Fruit fly (Drosophila melanogaster) whole organism, wandering third instar larva: ENCODE results near the gene Cpr72Eb.
A peak's percentile ranks its signal among the peaks of the same experiment; 100 is the strongest.

ENCODE experiments used
- Dfd ChIP-seq: fragments of >200 bp; optimal IDR thresholded peaks from 2 replicates; lab custom pipeline; 2017; ENCODE audit warnings: missing biosample characterization, missing genetic modification characterization
- Hr78 ChIP-seq: fragments of >200 bp; optimal IDR thresholded peaks from 2 replicates; lab custom pipeline; 2017; ENCODE audit warnings: missing biosample characterization, missing genetic modification characterization
- br ChIP-seq: fragments of 200-800 bp; sonication (Bioruptor generic); optimal IDR thresholded peaks from 2 replicates; lab custom pipeline; 2016; ENCODE audit warnings: missing biosample characterization, missing genetic modification characterization
- brk ChIP-seq: fragments of 200-800 bp; sonication (Bioruptor generic); optimal IDR thresholded peaks from 2 replicates; lab custom pipeline; 2016; ENCODE audit warnings: missing biosample characterization, mild to moderate bottlenecking, missing genetic modification characterization
- dl ChIP-seq, 2 experiments: fragments of 175-275, 200-275 bp in 1 of 2; fragments of 200-275 bp in 1 of 2; sonication (Bioruptor generic); optimal IDR thresholded peaks; lab custom pipeline; 2018; ENCODE audit warnings: mild to moderate bottlenecking in 2 of 2, missing biosample characterization in 2 of 2, missing genetic modification characterization in 2 of 2, moderate library complexity in 2 of 2; ENCODE audit not compliant: partially characterized antibody in 2 of 2, insufficient read depth in 1 of 2
- dmrt93B ChIP-seq: fragments of 200-800 bp; sonication (Bioruptor generic); optimal IDR thresholded peaks from 2 replicates; lab custom pipeline; 2018; ENCODE audit warnings: missing biosample characterization, mild to moderate bottlenecking, missing genetic modification characterization
- dsf ChIP-seq: sonication (Bioruptor generic); optimal IDR thresholded peaks from 2 replicates; lab custom pipeline; 2016; ENCODE audit warnings: missing biosample characterization, missing genetic modification characterization, borderline replicate concordance
- jim ChIP-seq: fragments of 175-275, 200-325 bp; sonication (Bioruptor generic); optimal IDR thresholded peaks from 2 replicates; lab custom pipeline; 2016; ENCODE audit warnings: missing biosample characterization, mild to moderate bottlenecking, missing genetic modification characterization
- pan ChIP-seq: fragments of >200 bp; optimal IDR thresholded peaks from 2 replicates; lab custom pipeline; 2017
- psq ChIP-seq: fragments of 200-800 bp; sonication (Bioruptor generic); optimal IDR thresholded peaks from 3 replicates; lab custom pipeline; 2017; ENCODE audit warnings: missing biosample characterization, mild to moderate bottlenecking, missing genetic modification characterization, moderate library complexity
- tai ChIP-seq: sonication (Bioruptor generic); optimal IDR thresholded peaks from 2 replicates; lab custom pipeline; 2016; ENCODE audit warnings: missing biosample characterization, missing genetic modification characterization
- usp ChIP-seq: fragments of >200 bp; optimal IDR thresholded peaks from 2 replicates; lab custom pipeline; 2017; ENCODE audit warnings: missing biosample characterization, missing genetic modification characterization

- TF ChIP-seq pan (lab: Kevin White, UChicago) (no peak), brk (GFP tag; lab: Kevin White, UChicago) (no peak), usp (GFP tag; lab: Kevin White, UChicago) (no peak), Hr78 (GFP tag; lab: Kevin White, UChicago) (no peak), br (GFP tag; lab: Kevin White, UChicago) (peak; percentile 62), dmrt93B (peak; percentile 41), tai (GFP tag; lab: Kevin White, UChicago) (no peak), dl (GFP tag; optimal IDR thresholded peaks at IDR 0.05; lab: Kevin White, UChicago; ENCODE audit: insufficient read depth in 1 of 2, partially characterized antibody in 2 of 2) (peak; percentile 38 to 76), psq (peak; percentile 36), dsf (GFP tag; lab: Kevin White, UChicago) (peak; percentile 78), jim (GFP tag; lab: Kevin White, UChicago) (peak; percentile 76), Dfd (GFP tag; lab: Kevin White, UChicago) (no peak)
Measured at dm6 chr3L:16408609-16409439, 44.1 kb downstream of the Cpr72Eb start.
